Worm (Caenorhabditis elegans) whole organism, young adult: ENCODE results near the gene H08M01.1.

Experiments
- C17E4.6 ChIP-seq: fragments of 200-800 bp; sonication (Bioruptor generic); IDR thresholded peaks from 2 replicates; pipeline ENCODE4 v1.3.6; 2022; ENCODE audit warnings: missing genetic modification reagents, missing genetic modification characterization, missing compliant biosample characterization
- ceh-27 ChIP-seq: fragments of 200-800 bp; sonication (Bioruptor generic); optimal IDR thresholded peaks from 2 replicates; lab custom pipeline; 2018; ENCODE audit warnings: mild to moderate bottlenecking, missing genetic modification characterization, moderate library complexity, missing compliant biosample characterization
- mes-4 ChIP-seq: sonication (generic microtip); optimal IDR thresholded peaks from 2 replicates; lab custom pipeline; 2016; ENCODE audit warnings: missing genotype, missing genetic modification characterization, missing compliant biosample characterization

DNA sequence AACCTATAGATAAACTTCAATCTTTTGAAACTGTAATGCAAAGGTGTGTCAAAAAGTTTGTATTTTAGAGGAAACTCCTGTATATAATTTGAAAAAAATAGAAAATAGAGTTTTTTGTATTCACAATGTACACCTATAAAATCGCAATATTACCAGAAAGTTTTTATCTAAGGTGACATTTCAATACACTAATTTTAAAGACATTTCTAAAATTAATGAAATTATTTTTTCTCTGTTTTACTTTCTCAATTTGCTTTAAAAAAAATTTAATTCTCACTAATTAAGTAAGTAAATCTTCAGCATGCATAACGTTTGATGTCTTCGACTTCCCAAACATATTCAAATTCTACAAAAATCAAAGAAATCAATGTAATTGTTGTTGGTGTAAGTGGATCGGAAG is 8.6 kb downstream of the H08M01.1 start, which contains the start of gene rga-5:
- TF ChIP-seq mes-4 (tag; lab: Kevin White, UChicago): no peak
- no peak for TF ChIP-seq ceh-27
- no peak for TF ChIP-seq C17E4.6
